Fruit fly (Drosophila melanogaster) whole organism, embryonic: ENCODE results near the gene dhd.

ENCODE experiments used
- BtbVII ChIP-seq: fragments of 200-800 bp; sonication (Bioruptor generic); optimal IDR thresholded peaks from 3 replicates; lab custom pipeline; 2017; ENCODE audit warnings: missing biosample characterization, mild to moderate bottlenecking, missing genetic modification characterization
- CG1024 ChIP-seq: fragments of 200-800 bp; sonication (Bioruptor generic); IDR thresholded peaks from 2 replicates; pipeline ENCODE4 v1.3.6; 2022; ENCODE audit warnings: missing biosample characterization, missing genetic modification characterization
- CG10274 ChIP-seq: fragments of 200-800 bp; sonication (Bioruptor generic); optimal IDR thresholded peaks from 3 replicates; lab custom pipeline; 2017; ENCODE audit warnings: missing biosample characterization, mild to moderate bottlenecking, missing genetic modification characterization
- CG10321 ChIP-seq: fragments of 200-800 bp; sonication (Bioruptor generic); IDR thresholded peaks from 2 replicates; pipeline ENCODE4 v1.3.6; 2022; ENCODE audit warnings: missing biosample characterization, missing genetic modification characterization
- CG12769 ChIP-seq: fragments of 200-800 bp; sonication (Bioruptor generic); optimal IDR thresholded peaks from 2 replicates; lab custom pipeline; 2019; ENCODE audit warnings: missing biosample characterization, mild to moderate bottlenecking, missing genetic modification characterization, moderate library complexity
- CG14441 ChIP-seq: fragments of 200-800 bp; sonication (Bioruptor generic); IDR thresholded peaks from 2 replicates; pipeline ENCODE4 v1.3.6; 2022; ENCODE audit warnings: missing biosample characterization, missing genetic modification characterization
- CG17186 ChIP-seq: fragments of 200-800 bp; sonication (Bioruptor generic); optimal IDR thresholded peaks from 3 replicates; lab custom pipeline; 2017; ENCODE audit warnings: missing biosample characterization, missing genetic modification reagents, missing genetic modification characterization
- CG1832 ChIP-seq: fragments of 200-800 bp; sonication (Bioruptor generic); optimal IDR thresholded peaks from 2 replicates; lab custom pipeline; 2017; ENCODE audit warnings: missing biosample characterization, mild to moderate bottlenecking, missing genetic modification characterization, inconsistent platforms
- CG18476 ChIP-seq: fragments of 200-800 bp; sonication (Bioruptor generic); optimal IDR thresholded peaks from 2 replicates; lab custom pipeline; 2016; ENCODE audit warnings: missing biosample characterization, mild to moderate bottlenecking, missing genetic modification characterization
- CG18599 ChIP-seq: fragments of 200-800 bp; sonication (Bioruptor generic); optimal IDR thresholded peaks from 3 replicates; lab custom pipeline; 2017; ENCODE audit warnings: missing biosample characterization, missing genetic modification characterization, mild to moderate bottlenecking, moderate library complexity, missing genetic modification reagents
- CG18619 ChIP-seq: fragments of 200-800 bp; sonication (Bioruptor generic); optimal IDR thresholded peaks from 3 replicates; lab custom pipeline; 2017; ENCODE audit warnings: missing biosample characterization, mild to moderate bottlenecking, missing genetic modification characterization
- CG2120 ChIP-seq: fragments of 200-800 bp; sonication (Bioruptor generic); optimal IDR thresholded peaks from 3 replicates; lab custom pipeline; 2016; ENCODE audit warnings: missing biosample characterization, missing genetic modification characterization
- CG2678 ChIP-seq: fragments of 200-800 bp; sonication (Bioruptor generic); optimal IDR thresholded peaks from 3 replicates; lab custom pipeline; 2019; ENCODE audit warnings: missing biosample characterization, mild to moderate bottlenecking, missing genetic modification characterization, moderate library complexity
- CG2712 ChIP-seq: fragments of 200-800 bp; optimal IDR thresholded peaks from 3 replicates; lab custom pipeline; 2019; ENCODE audit warnings: missing biosample characterization, mild to moderate bottlenecking, missing genetic modification characterization, moderate library complexity
- CG31365 ChIP-seq: fragments of 200-800 bp; sonication (Bioruptor generic); optimal IDR thresholded peaks from 2 replicates; lab custom pipeline; 2018; ENCODE audit warnings: missing biosample characterization, mild to moderate bottlenecking, missing genetic modification characterization
- CG32532 ChIP-seq: fragments of 200-800 bp; sonication (Bioruptor generic); IDR thresholded peaks from 2 replicates; pipeline ENCODE4 v1.3.6; 2022; ENCODE audit warnings: missing biosample characterization, missing genetic modification characterization
- CG8281 ChIP-seq: fragments of 200-800 bp; sonication (Bioruptor generic); optimal IDR thresholded peaks from 2 replicates; lab custom pipeline; 2018; ENCODE audit warnings: missing biosample characterization, mild to moderate bottlenecking, missing genetic modification characterization, moderate library complexity
- CG8290 ChIP-seq, 3 experiments: fragments of 200-800 bp; sonication (Bioruptor generic); optimal IDR thresholded peaks; 2 replicates each; lab custom pipeline; 2016 to 2019; ENCODE audit warnings: missing biosample characterization in 3 of 3, missing genetic modification characterization in 3 of 3, mild to moderate bottlenecking in 2 of 3, moderate library complexity in 1 of 3
- CG8388 ChIP-seq: fragments of 200-800 bp; sonication (Bioruptor generic); optimal IDR thresholded peaks from 2 replicates; lab custom pipeline; 2019; ENCODE audit warnings: missing biosample characterization, mild to moderate bottlenecking, missing genetic modification characterization, moderate library complexity
- CG9932 ChIP-seq: fragments of 200-800 bp; sonication (Bioruptor generic); IDR thresholded peaks from 2 replicates; pipeline ENCODE4 v1.3.6; 2022; ENCODE audit warnings: missing biosample characterization, missing genetic modification characterization
- D19A ChIP-seq: fragments of 200-800 bp; optimal IDR thresholded peaks from 3 replicates; lab custom pipeline; 2019; ENCODE audit warnings: missing biosample characterization, mild to moderate bottlenecking, missing genetic modification characterization, moderate library complexity
- D19B ChIP-seq: fragments of 200-800 bp; sonication (Bioruptor generic); optimal IDR thresholded peaks from 2 replicates; lab custom pipeline; 2017; ENCODE audit warnings: missing biosample characterization, mild to moderate bottlenecking, missing genetic modification characterization
- E2f2 ChIP-seq: fragments of 200-800 bp; sonication (Bioruptor generic); IDR thresholded peaks from 2 replicates; pipeline ENCODE4 v1.3.6; 2022; ENCODE audit warnings: missing biosample characterization, missing genetic modification characterization
- HLHmδ ChIP-seq: fragments of 200-800 bp; sonication (Bioruptor generic); optimal IDR thresholded peaks from 2 replicates; lab custom pipeline; 2018; ENCODE audit warnings: missing biosample characterization, mild to moderate bottlenecking, missing genetic modification characterization, moderate library complexity
- HmgZ ChIP-seq: fragments of 200-800 bp; sonication (Bioruptor generic); optimal IDR thresholded peaks from 2 replicates; lab custom pipeline; 2018; ENCODE audit warnings: missing biosample characterization, mild to moderate bottlenecking, missing genetic modification characterization
- Hr3 ChIP-seq: fragments of 200-800 bp; sonication (Bioruptor generic); optimal IDR thresholded peaks from 3 replicates; lab custom pipeline; 2016; ENCODE audit warnings: missing biosample characterization, missing genetic modification characterization
- Hr51 ChIP-seq, 2 experiments: fragments of 200-800 bp; sonication (Bioruptor generic); optimal IDR thresholded peaks; 2 replicates in 1 of 2; 3 replicates in 1 of 2; lab custom pipeline; 2016 to 2018; ENCODE audit warnings: missing biosample characterization in 2 of 2, missing genetic modification characterization in 2 of 2, mild to moderate bottlenecking in 1 of 2, moderate library complexity in 1 of 2
- Kr ChIP-seq: fragments of 200-800 bp; sonication (Bioruptor generic); optimal IDR thresholded peaks from 2 replicates; lab custom pipeline; 2017; ENCODE audit warnings: missing biosample characterization, mild to moderate bottlenecking, missing genetic modification characterization
- Oaz ChIP-seq: fragments of 200-800 bp; sonication (Bioruptor generic); IDR thresholded peaks from 2 replicates; pipeline ENCODE4 v1.3.6; 2022; ENCODE audit warnings: missing biosample characterization, missing genetic modification characterization
- Ptx1 ChIP-seq: fragments of 200-800 bp; sonication (Bioruptor generic); IDR thresholded peaks from 2 replicates; pipeline ENCODE4 v1.3.6; 2022; ENCODE audit warnings: missing biosample characterization, missing genetic modification characterization
- Sox102F ChIP-seq: fragments of 200-800 bp; sonication (Bioruptor generic); optimal IDR thresholded peaks from 2 replicates; lab custom pipeline; 2018; ENCODE audit warnings: missing biosample characterization, mild to moderate bottlenecking, missing genetic modification characterization, moderate library complexity
- bowl ChIP-seq: fragments of 200-800 bp; sonication (Bioruptor generic); IDR thresholded peaks from 2 replicates; pipeline ENCODE4 v1.3.6; 2022; ENCODE audit warnings: missing biosample characterization, missing genetic modification characterization
- br ChIP-seq: fragments of >200 bp; optimal IDR thresholded peaks from 2 replicates; lab custom pipeline; 2017
- ci ChIP-seq: fragments of 200-800 bp; sonication (Bioruptor generic); IDR thresholded peaks from 3 replicates; pipeline ENCODE4 v1.3.6; 2022; ENCODE audit warnings: missing biosample characterization, missing genetic modification characterization
- dmrt99B ChIP-seq: fragments of 200-800 bp; sonication (Bioruptor generic); optimal IDR thresholded peaks from 2 replicates; lab custom pipeline; 2018; ENCODE audit warnings: missing biosample characterization, mild to moderate bottlenecking, missing genetic modification characterization, moderate library complexity
- dysf ChIP-seq: fragments of 200-800 bp; sonication (Bioruptor generic); IDR thresholded peaks from 3 replicates; pipeline ENCODE4 v1.3.6; 2022; ENCODE audit warnings: missing biosample characterization, missing genetic modification characterization
- fd96Cb ChIP-seq: fragments of 200-800 bp; sonication (Bioruptor generic); optimal IDR thresholded peaks from 2 replicates; lab custom pipeline; 2018; ENCODE audit warnings: missing biosample characterization, mild to moderate bottlenecking, missing genetic modification characterization, moderate library complexity
- gem ChIP-seq: fragments of 200-800 bp; sonication (Bioruptor generic); optimal IDR thresholded peaks from 2 replicates; lab custom pipeline; 2019; ENCODE audit warnings: missing biosample characterization, mild to moderate bottlenecking, missing genetic modification characterization, moderate library complexity
- hkb ChIP-seq, 2 experiments: fragments of 200-800 bp in 1 of 2; fragments of >200 bp in 1 of 2; sonication (Bioruptor generic) in 1 of 2; IDR thresholded peaks in 1 of 2; optimal IDR thresholded peaks in 1 of 2; 2 replicates each; pipeline versions ENCODE4 v1.3.6 to Lab custom; 2017 to 2022; ENCODE audit warnings: missing biosample characterization in 1 of 2, missing genetic modification characterization in 1 of 2
- hth ChIP-seq: fragments of >200 bp; optimal IDR thresholded peaks from 2 replicates; lab custom pipeline; 2017; ENCODE audit warnings: inconsistent platforms
- lmd ChIP-seq: fragments of 200-800 bp; sonication (Bioruptor generic); IDR thresholded peaks from 2 replicates; pipeline ENCODE4 v1.3.6; 2022; ENCODE audit warnings: missing biosample characterization, missing genetic modification characterization
- org-1 ChIP-seq: fragments of 200-800 bp; sonication (Bioruptor generic); optimal IDR thresholded peaks from 2 replicates; lab custom pipeline; 2017; ENCODE audit warnings: missing biosample characterization, missing genetic modification characterization
- pho ChIP-seq: fragments of 200-800 bp; sonication (Bioruptor generic); optimal IDR thresholded peaks from 2 replicates; lab custom pipeline; 2016; ENCODE audit warnings: missing biosample characterization, missing genetic modification characterization
- row ChIP-seq: fragments of 200-800 bp; sonication (Bioruptor generic); IDR thresholded peaks from 3 replicates; pipeline ENCODE4 v1.3.6; 2022; ENCODE audit warnings: missing biosample characterization, missing genetic modification characterization
- seq ChIP-seq: fragments of 200-800 bp; sonication (Bioruptor generic); IDR thresholded peaks from 2 replicates; pipeline ENCODE4 v1.3.6; 2022; ENCODE audit warnings: missing biosample characterization, missing genetic modification characterization
- sob ChIP-seq: fragments of 200-800 bp; sonication (Bioruptor generic); IDR thresholded peaks from 2 replicates; pipeline ENCODE4 v1.3.6; 2022; ENCODE audit warnings: missing biosample characterization, missing genetic modification characterization
- tll ChIP-seq, 2 experiments: fragments of 200-800 bp in 1 of 2; fragments of >200 bp in 1 of 2; sonication (Bioruptor generic) in 1 of 2; optimal IDR thresholded peaks; 2 replicates each; lab custom pipeline; 2017 to 2019; ENCODE audit warnings: missing biosample characterization in 2 of 2, missing genetic modification characterization in 2 of 2, mild to moderate bottlenecking in 1 of 2, moderate library complexity in 1 of 2
- unpg ChIP-seq: fragments of 200-800 bp; sonication (Bioruptor generic); optimal IDR thresholded peaks from 3 replicates; lab custom pipeline; 2018; ENCODE audit warnings: missing biosample characterization, mild to moderate bottlenecking, missing genetic modification characterization, moderate library complexity
- wek ChIP-seq: fragments of 200-800 bp; sonication (Bioruptor generic); optimal IDR thresholded peaks from 3 replicates; lab custom pipeline; 2018; ENCODE audit warnings: missing biosample characterization, mild to moderate bottlenecking, missing genetic modification characterization, moderate library complexity
- yki ChIP-seq: fragments of >200 bp; optimal IDR thresholded peaks from 3 replicates; lab custom pipeline; 2018

dhd gene

DNA sequence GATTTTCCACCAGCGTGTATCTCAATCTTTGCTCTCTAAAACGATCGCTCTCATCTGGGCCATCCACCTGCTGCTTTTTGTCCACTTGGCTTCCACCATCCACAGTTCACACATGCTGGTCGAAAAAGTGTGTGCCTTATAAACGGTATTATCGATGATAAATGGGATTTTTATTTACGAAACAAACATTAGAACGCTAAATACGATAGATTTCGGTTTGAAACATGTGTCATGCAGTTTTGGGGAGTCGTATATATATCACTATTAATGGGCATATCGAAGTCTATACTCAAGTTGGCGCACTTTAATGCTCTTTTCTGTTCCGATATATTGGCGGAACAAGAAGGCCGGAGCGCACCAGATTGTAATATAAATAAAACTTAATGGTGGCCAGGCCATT is 45.1 kb downstream of the dhd start (continued):
- TF ChIP-seq D19B (GFP tag; lab: Kevin White, UChicago) (peak; percentile 28), BtbVII (GFP tag; lab: Kevin White, UChicago) (no peak), pho (GFP tag; lab: Kevin White, UChicago) (no peak), CG10274 (GFP tag; lab: Kevin White, UChicago) (no peak), HmgZ (tag; lab: Kevin White, UChicago) (no peak), Oaz (GFP tag; lab: Robert Waterston, UW) (no peak), CG18619 (GFP tag; lab: Kevin White, UChicago) (no peak), hkb (optimal IDR thresholded peaks at IDR 0.05; lab: Kevin White, UChicago) (no peak), hkb (GFP tag; IDR thresholded peaks at IDR 0.05; lab: Robert Waterston, UW) (peak; percentile 19; the same call in 1 of the 2 replicates), CG9932 (GFP tag; lab: Robert Waterston, UW) (peak; percentile 30; the same call in 1 of the 2 replicates), CG18476 (GFP tag; lab: Kevin White, UChicago) (no peak), dysf (GFP tag; lab: Robert Waterston, UW) (peak; percentile 58; the same call in 2 of the 3 replicates), org-1 (GFP tag; lab: Kevin White, UChicago) (no peak), seq (GFP tag; lab: Robert Waterston, UW) (no peak), CG2712 (peak; percentile 9), yki (lab: Kevin White, UChicago) (no peak), CG32532 (GFP tag; lab: Robert Waterston, UW) (no peak), sob (0 out of 2 replicates have a peak, but pooled peaks have one; percentile 10), Kr (no peak), row (GFP tag; lab: Robert Waterston, UW) (peak; percentile 57; the same call in 2 of the 3 replicates), Hr3 (GFP tag; lab: Kevin White, UChicago) (no peak), CG17186 (GFP tag; lab: Kevin White, UChicago) (no peak), CG12769 (tag; lab: Kevin White, UChicago) (peak; percentile 37), tll (GFP tag; optimal IDR thresholded peaks at IDR 0.05; lab: Kevin White, UChicago) (no peak), CG1024 (GFP tag; lab: Robert Waterston, UW) (no peak), CG2678 (tag; lab: Kevin White, UChicago) (peak; percentile 24), CG8290 (GFP tag; optimal IDR thresholded peaks at IDR 0.05; lab: Kevin White, UChicago) (no peak), CG8290 (tag; optimal IDR thresholded peaks at IDR 0.05; lab: Kevin White, UChicago) (peak in 1 of 2 experiments; percentile 14), CG10321 (no peak), D19A (tag; lab: Kevin White, UChicago) (no peak), hth (no peak), Ptx1 (peak; percentile 47), unpg (GFP tag; lab: Kevin White, UChicago) (peak; percentile 17), wek (no peak), CG18599 (GFP tag; lab: Kevin White, UChicago) (no peak), dmrt99B (tag; lab: Kevin White, UChicago) (peak; percentile 43), HLHmδ (no peak), lmd (0 out of 2 replicates have a peak, but pooled peaks have one; percentile 19), E2f2 (no peak), fd96Cb (tag; lab: Kevin White, UChicago) (peak; percentile 0), br (no peak), CG2120 (peak; percentile 43), Hr51 (GFP tag; optimal IDR thresholded peaks at IDR 0.05; lab: Kevin White, UChicago) (peak in 1 of 2 experiments; percentile 35), ci (GFP tag; lab: Robert Waterston, UW) (0 out of 3 replicates have a peak, but pooled peaks have one; percentile 43), bowl (no peak), Sox102F (GFP tag; lab: Kevin White, UChicago) (peak; percentile 33), CG1832 (GFP tag; lab: Kevin White, UChicago) (no peak), gem (tag; lab: Kevin White, UChicago) (peak; percentile 33), CG8388 (GFP tag; lab: Kevin White, UChicago) (no peak), CG31365 (no peak), CG14441 (GFP tag; lab: Robert Waterston, UW) (peak; percentile 39; the same call in 1 of the 2 replicates), CG8281 (tag; lab: Kevin White, UChicago) (no peak)
